Fruit fly (Drosophila melanogaster): ENCODE results near the gene CG5194.
A peak's percentile ranks its signal among the peaks of the same experiment; 100 is the strongest.

The CG5194 gene

DNA sequence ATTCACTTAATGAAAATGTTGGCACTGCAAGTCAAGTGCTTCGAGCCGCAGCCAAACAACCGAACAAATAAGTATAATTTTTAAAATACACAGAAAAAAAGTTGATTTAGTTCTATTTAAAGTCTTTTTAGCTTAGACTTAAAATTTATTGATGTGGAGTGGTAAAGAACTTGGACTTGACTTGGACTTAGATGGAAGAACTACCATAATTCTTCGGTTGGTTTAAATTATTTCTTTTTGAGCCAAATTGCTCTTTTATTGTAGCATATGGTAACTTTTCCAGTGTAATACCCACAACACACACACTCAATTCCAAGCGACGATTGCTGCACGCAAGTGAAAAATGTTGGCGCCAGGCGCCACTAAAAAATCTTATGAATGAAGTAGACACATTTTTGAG, 18.4 kb upstream of the CG5194 start (continued):
- TF ChIP-seq esg (GFP tag; conservative IDR thresholded peaks at IDR 0.05) (peak; percentile 31; the same call in 1 of the 2 replicates), CG13624 (GFP tag; optimal IDR thresholded peaks at IDR 0.05) (no peak), CG4360 (GFP tag; IDR thresholded peaks at IDR 0.05) (no peak), z (GFP tag; IDR thresholded peaks at IDR 0.05) (no peak), CG10321 (GFP tag; IDR thresholded peaks at IDR 0.05) (no peak), pzg (GFP tag; optimal IDR thresholded peaks at IDR 0.05) (no peak), CG5245 (GFP tag; optimal IDR thresholded peaks at IDR 0.05) (peak; percentile 0), CG17802 (tag; optimal IDR thresholded peaks at IDR 0.05) (no peak), bab2 (GFP tag; optimal IDR thresholded peaks at IDR 0.05) (peak; percentile 51), eyg (GFP tag; optimal IDR thresholded peaks at IDR 0.05) (no peak), Vsx1 (GFP tag; optimal IDR thresholded peaks at IDR 0.05) (no peak), Antp (GFP tag; optimal IDR thresholded peaks at IDR 0.05) (peak; percentile 22), row (GFP tag; IDR thresholded peaks at IDR 0.05) (peak; percentile 58), gem (tag; optimal IDR thresholded peaks at IDR 0.05) (peak; percentile 73), yki (optimal IDR thresholded peaks at IDR 0.05) (no peak), CG1529 (GFP tag; optimal IDR thresholded peaks at IDR 0.05) (peak; percentile 18), CG3847 (GFP tag; IDR thresholded peaks at IDR 0.05) (no peak), CG5180 (GFP tag; optimal IDR thresholded peaks at IDR 0.05) (no peak), Oaz (GFP tag; IDR thresholded peaks at IDR 0.05) (no peak), knrl (GFP tag; IDR thresholded peaks at IDR 0.05; ENCODE audit: partially characterized antibody) (no peak), CG10366 (GFP tag; IDR thresholded peaks at IDR 0.05) (peak; percentile 15; the same call in 1 of the 2 replicates), CG3995 (GFP tag; optimal IDR thresholded peaks at IDR 0.05) (no peak), sug (tag; optimal IDR thresholded peaks at IDR 0.05) (no peak), CG7357 (GFP tag; IDR thresholded peaks at IDR 0.05) (no peak), sob (GFP tag; IDR thresholded peaks at IDR 0.05) (no peak), CG7745 (tag; optimal IDR thresholded peaks at IDR 0.05) (no peak), mirr (GFP tag; optimal IDR thresholded peaks at IDR 0.05) (no peak), aop (GFP tag; IDR thresholded peaks at IDR 0.05) (no peak), bigmax (GFP tag; optimal IDR thresholded peaks at IDR 0.05) (no peak), Neu2 (GFP tag; optimal IDR thresholded peaks at IDR 0.05; ENCODE audit: borderline replicate concordance) (no peak), hth (optimal IDR thresholded peaks at IDR 0.05) (no peak), cg (GFP tag; optimal IDR thresholded peaks at IDR 0.05) (no peak), onecut (GFP tag; IDR thresholded peaks at IDR 0.05) (no peak), CG9437 (GFP tag; optimal IDR thresholded peaks at IDR 0.05) (peak; percentile 3), CG13123 (GFP tag; optimal IDR thresholded peaks at IDR 0.05) (no peak), CG6765 (GFP tag; optimal IDR thresholded peaks at IDR 0.05) (no peak), cato (GFP tag; optimal IDR thresholded peaks at IDR 0.05; ENCODE audit: borderline replicate concordance) (no peak), CG14050 (GFP tag; IDR thresholded peaks at IDR 0.05) (no peak), salm (tag; optimal IDR thresholded peaks at IDR 0.05) (no peak), E2f1 (GFP tag; IDR thresholded peaks at IDR 0.05) (no peak), CG8944 (GFP tag; optimal IDR thresholded peaks at IDR 0.05) (peak; percentile 27), luna (GFP tag; optimal IDR thresholded peaks at IDR 0.05) (no peak), seq (GFP tag; IDR thresholded peaks at IDR 0.05) (no peak), ab (GFP tag; optimal IDR thresholded peaks at IDR 0.05) (no peak), C15 (GFP tag; IDR thresholded peaks at IDR 0.05) (no peak), nmo (GFP tag; optimal IDR thresholded peaks at IDR 0.05) (peak; percentile 74), Hr51 (GFP tag; optimal IDR thresholded peaks at IDR 0.05) (peak in 1 of 2 experiments; percentile 27), CG1832 (GFP tag; optimal IDR thresholded peaks at IDR 0.05) (no peak), CG8388 (GFP tag; optimal IDR thresholded peaks at IDR 0.05) (peak; percentile 42), CG3281 (GFP tag; optimal IDR thresholded peaks at IDR 0.05) (no peak), tio (GFP tag; optimal IDR thresholded peaks at IDR 0.05) (no peak), CG15479 (GFP tag; optimal IDR thresholded peaks at IDR 0.05) (no peak), CG17359 (tag; optimal IDR thresholded peaks at IDR 0.05) (peak; percentile 20)

Data from whole organism, embryonic.